Worm (Caenorhabditis elegans) whole organism, late embryonic: Measurements from ENCODE around the gene npax-1.

Experiments used
- ahr-1 ChIP-seq: sonication (generic microtip); optimal IDR thresholded peaks from 2 replicates; lab custom pipeline; 2016; ENCODE audit warnings: missing genetic modification characterization, missing compliant biosample characterization
- ama-1 ChIP-seq: fragments of 150-350 bp; optimal IDR thresholded peaks from 2 replicates; lab custom pipeline; 2014
- ceh-18 ChIP-seq: sonication (generic microtip); optimal IDR thresholded peaks from 2 replicates; lab custom pipeline; 2016; ENCODE audit warnings: missing genetic modification characterization, missing compliant biosample characterization
- ceh-24 ChIP-seq: sonication (generic microtip); optimal IDR thresholded peaks from 2 replicates; lab custom pipeline; 2016; ENCODE audit warnings: mild to moderate bottlenecking, missing genetic modification characterization, missing compliant biosample characterization
- dve-1 ChIP-seq: sonication (generic microtip); optimal IDR thresholded peaks from 2 replicates; lab custom pipeline; 2017; ENCODE audit warnings: antibody characterized with exemption, mild to moderate bottlenecking, missing genetic modification characterization, missing compliant biosample characterization
- fkh-6 ChIP-seq: sonication (generic microtip); optimal IDR thresholded peaks from 2 replicates; lab custom pipeline; 2016; ENCODE audit warnings: missing genetic modification characterization, missing compliant biosample characterization
- hlh-13 ChIP-seq: fragments of 200-800 bp; sonication (Bioruptor generic); optimal IDR thresholded peaks from 2 replicates; lab custom pipeline; 2018; ENCODE audit warnings: mild to moderate bottlenecking, missing genetic modification characterization, missing compliant biosample characterization
- hlh-6 ChIP-seq: sonication (generic microtip); optimal IDR thresholded peaks from 2 replicates; lab custom pipeline; 2016; ENCODE audit warnings: missing genotype, missing genetic modification characterization, missing compliant biosample characterization
- nhr-11 ChIP-seq: fragments of 150-350 bp; optimal IDR thresholded peaks from 2 replicates; lab custom pipeline; 2014; ENCODE audit warnings: missing biosample characterization, missing genetic modification characterization
- pqm-1 ChIP-seq: sonication (generic microtip); optimal IDR thresholded peaks from 2 replicates; lab custom pipeline; 2016; ENCODE audit warnings: missing genetic modification characterization, missing compliant biosample characterization
- ref-2 ChIP-seq: sonication (generic microtip); optimal IDR thresholded peaks from 2 replicates; lab custom pipeline; 2016; ENCODE audit warnings: missing genetic modification characterization, missing compliant biosample characterization
- rnt-1 ChIP-seq: sonication (generic microtip); optimal IDR thresholded peaks from 2 replicates; lab custom pipeline; 2016; ENCODE audit warnings: missing genetic modification characterization, missing compliant biosample characterization
- tbx-2 ChIP-seq: sonication (generic microtip); optimal IDR thresholded peaks from 2 replicates; lab custom pipeline; 2016; ENCODE audit warnings: missing genetic modification characterization, missing compliant biosample characterization
- unc-86 ChIP-seq: sonication (generic microtip); optimal IDR thresholded peaks from 2 replicates; lab custom pipeline; 2016; ENCODE audit warnings: missing genetic modification characterization, missing compliant biosample characterization

DNA sequence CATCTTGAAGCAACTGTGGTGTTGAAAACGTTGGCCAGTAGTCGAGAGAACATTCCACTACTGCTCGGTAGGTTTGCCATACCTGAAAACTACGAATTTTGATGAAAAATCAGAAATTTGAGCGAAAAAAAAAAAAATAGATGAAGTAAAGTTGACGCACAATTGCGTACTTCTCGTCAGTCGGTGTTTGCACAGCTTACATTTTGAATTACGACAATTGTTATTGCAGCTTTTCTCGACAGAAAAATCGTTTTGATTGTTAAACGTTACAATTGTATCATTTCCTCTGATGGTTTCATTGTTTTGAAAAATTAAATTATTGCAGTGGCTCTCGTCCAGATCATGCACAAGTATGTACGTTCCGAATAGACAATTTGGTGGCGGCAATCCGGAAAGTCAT, 21.1 kb downstream of the npax-1 start, which contains the start of the genes F45E12.5 and cnep-1:
- TF ChIP-seq ahr-1 (tag; lab: Kevin White, UChicago) (no peak), pqm-1 (tag; lab: Kevin White, UChicago) (no peak), unc-86 (no peak), fkh-6 (no peak), ref-2 (tag; lab: Kevin White, UChicago) (no peak), ceh-18 (tag; lab: Kevin White, UChicago) (no peak), tbx-2 (tag; lab: Kevin White, UChicago) (no peak), hlh-6 (tag; lab: Kevin White, UChicago) (no peak), ama-1 (lab: Kevin White, UChicago) (no peak), dve-1 (no peak), ceh-24 (tag; lab: Kevin White, UChicago) (no peak), hlh-13 (GFP tag; lab: Kevin White, UChicago) (no peak), rnt-1 (tag; lab: Kevin White, UChicago) (no peak), nhr-11 (tag; lab: Kevin White, UChicago) (no peak)
